Worm (Caenorhabditis elegans): ENCODE data around the gene F37A8.1.

F37A8.1 gene

DNA sequence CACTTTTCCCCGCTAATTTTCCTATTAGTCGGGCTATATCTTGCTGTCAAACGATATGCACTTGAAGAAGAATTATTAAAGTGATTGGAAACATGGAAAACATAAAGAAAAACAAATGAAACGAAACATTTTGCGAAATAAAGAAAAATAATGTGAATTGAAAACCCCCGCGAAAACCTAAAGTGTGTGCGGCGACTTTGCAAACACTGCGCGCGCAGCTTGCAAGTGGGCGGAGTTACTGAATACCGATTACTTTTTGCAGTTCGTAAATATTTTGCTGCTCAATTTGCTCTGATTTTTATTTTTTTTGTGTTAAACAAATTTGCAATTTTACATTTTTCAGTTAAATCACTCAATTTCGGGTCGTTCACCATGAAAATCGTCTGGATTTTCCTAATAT is 11.6 kb upstream of the F37A8.1 start, which contains the start of gene ccdc-47:
ccdc-47 (plus strand) TSS at position 344 of the 400 bp plus-strand sequence.
- TF ChIP-seq ZK337.2 (GFP tag; IDR thresholded peaks at IDR 0.05): no peak
- no peak for TF ChIP-seq ama-1 (optimal IDR thresholded peaks at IDR 0.05)
- no peak for TF ChIP-seq snpc-4 (tag; optimal IDR thresholded peaks at IDR 0.05)
- TF ChIP-seq php-3 (GFP tag; IDR thresholded peaks at IDR 0.05): no peak
- TF ChIP-seq hlh-30 (tag; optimal IDR thresholded peaks at IDR 0.05; ENCODE audit: insufficient read depth): peak; percentile 6
- TF ChIP-seq T20F7.1 (GFP tag; optimal IDR thresholded peaks at IDR 0.05): no peak
- no peak for TF ChIP-seq pqm-1 (tag; optimal IDR thresholded peaks at IDR 0.05)
- TF ChIP-seq skn-1 (tag; optimal IDR thresholded peaks at IDR 0.05): no peak
- TF ChIP-seq mdl-1 (tag; optimal IDR thresholded peaks at IDR 0.05): no peak
- no peak for TF ChIP-seq ceh-28 (tag; optimal IDR thresholded peaks at IDR 0.05)
- no peak for TF ChIP-seq unc-62 (GFP tag; optimal IDR thresholded peaks at IDR 0.05 in 1 of 2)
- TF ChIP-seq unc-62 (tag; optimal IDR thresholded peaks at IDR 0.05): no peak
- peak; percentile 75 for TF ChIP-seq mep-1 (tag; optimal IDR thresholded peaks at IDR 0.05)
- no peak for TF ChIP-seq ces-1 (GFP tag; optimal IDR thresholded peaks at IDR 0.05)
- TF ChIP-seq aly-2 (tag; optimal IDR thresholded peaks at IDR 0.05): no peak
- 0 out of 2 replicates have a peak, but pooled peaks have one; percentile 25 for TF ChIP-seq dmd-6 (GFP tag; IDR thresholded peaks at IDR 0.05)
- TF ChIP-seq F10B5.3 (tag; optimal IDR thresholded peaks at IDR 0.05): no peak
- peak; percentile 60 for TF ChIP-seq unc-130 (GFP tag; optimal IDR thresholded peaks at IDR 0.05)
- no peak for TF ChIP-seq ztf-11 (tag; optimal IDR thresholded peaks at IDR 0.05)
- peak; percentile 93 for TF ChIP-seq aha-1 (tag)
- no peak for TF ChIP-seq ceh-20 (GFP tag; IDR thresholded peaks at IDR 0.05)
- TF ChIP-seq nhr-102 (tag; optimal IDR thresholded peaks at IDR 0.05): no peak
- TF ChIP-seq mxl-2 (GFP tag; conservative IDR thresholded peaks at IDR 0.05): no peak
- no peak for TF ChIP-seq fkh-10 (GFP tag; optimal IDR thresholded peaks at IDR 0.05)
- no peak for TF ChIP-seq cey-2 (tag; optimal IDR thresholded peaks at IDR 0.05; ENCODE audit: borderline replicate concordance, insufficient read depth)
- TF ChIP-seq lin-1 (GFP tag; IDR thresholded peaks at IDR 0.05): no peak
- no peak for TF ChIP-seq set-16 (GFP tag; IDR thresholded peaks at IDR 0.05)
- TF ChIP-seq mes-2 (tag; optimal IDR thresholded peaks at IDR 0.05; ENCODE audit: poor library complexity, severe bottlenecking): peak; percentile 93
- TF ChIP-seq daf-19 (GFP tag; conservative IDR thresholded peaks at IDR 0.05): no peak
- no peak for TF ChIP-seq nhr-11 (tag; optimal IDR thresholded peaks at IDR 0.05)
- TF ChIP-seq hlh-11 (tag; optimal IDR thresholded peaks at IDR 0.05): peak; percentile 28
- TF ChIP-seq nhr-111 (GFP tag; optimal IDR thresholded peaks at IDR 0.05): no peak
- no peak for TF ChIP-seq saeg-2 (GFP tag; IDR thresholded peaks at IDR 0.05)
- no peak for TF ChIP-seq nhr-41 (GFP tag; IDR thresholded peaks at IDR 0.05)
- no peak for TF ChIP-seq jun-1 (tag; optimal IDR thresholded peaks at IDR 0.05)
- no peak for TF ChIP-seq fos-1 (tag; optimal IDR thresholded peaks at IDR 0.05)
- TF ChIP-seq nhr-6 (tag; optimal IDR thresholded peaks at IDR 0.05): peak; percentile 67
- no peak for TF ChIP-seq nhr-25 (tag; optimal IDR thresholded peaks at IDR 0.05; ENCODE audit: borderline replicate concordance, insufficient read depth)
- TF ChIP-seq zip-11 (GFP tag; IDR thresholded peaks at IDR 0.05): no peak
- no peak for TF ChIP-seq ceh-44 (GFP tag; IDR thresholded peaks at IDR 0.05)
- no peak for TF ChIP-seq lin-29 (GFP tag; IDR thresholded peaks at IDR 0.05)
- no peak for TF ChIP-seq nhr-237 (tag; optimal IDR thresholded peaks at IDR 0.05)
- TF ChIP-seq egl-43 (GFP tag; IDR thresholded peaks at IDR 0.05): 0 out of 2 replicates have a peak, but pooled peaks have one; percentile 47
- TF ChIP-seq D1046.2 (GFP tag; IDR thresholded peaks at IDR 0.05): no peak
- TF ChIP-seq daf-12 (tag; optimal IDR thresholded peaks at IDR 0.05): no peak
- no peak for TF ChIP-seq ZK546.5 (tag; optimal IDR thresholded peaks at IDR 0.05)
- 0 out of 2 replicates have a peak, but pooled peaks have one; percentile 48 for TF ChIP-seq nhr-42 (GFP tag; IDR thresholded peaks at IDR 0.05)
- no peak for TF ChIP-seq Y5F2A.4 (GFP tag; optimal IDR thresholded peaks at IDR 0.05)
- TF ChIP-seq sdz-12 (GFP tag; optimal IDR thresholded peaks at IDR 0.05): no peak
- peak; percentile 12 for TF ChIP-seq rbr-2 (tag; optimal IDR thresholded peaks at IDR 0.05)
- no peak for TF ChIP-seq ceh-62 (tag; optimal IDR thresholded peaks at IDR 0.05)
- TF ChIP-seq Y75B8A.6 (GFP tag; IDR thresholded peaks at IDR 0.05): no peak
- TF ChIP-seq lin-15B (tag; optimal IDR thresholded peaks at IDR 0.05): no peak

Data from whole organism, L4 larva.